Worm (Caenorhabditis elegans) whole organism, L1 larva: ENCODE results near the gene C16A3.6.

Source experiments
- aly-2 ChIP-seq: fragments of 150-350 bp; optimal IDR thresholded peaks from 2 replicates; lab custom pipeline; 2014; ENCODE audit warnings: missing biosample characterization, missing genetic modification characterization
- blmp-1 ChIP-seq: fragments of 150-350 bp; optimal IDR thresholded peaks from 2 replicates; lab custom pipeline; 2014; ENCODE audit warnings: missing biosample characterization, missing genetic modification characterization
- ceh-63 ChIP-seq: fragments of 200-800 bp; sonication (Bioruptor generic); optimal IDR thresholded peaks from 2 replicates; lab custom pipeline; 2018; ENCODE audit warnings: mild to moderate bottlenecking, missing genetic modification characterization, missing compliant biosample characterization
- ceh-90 ChIP-seq: sonication (generic microtip); optimal IDR thresholded peaks from 2 replicates; lab custom pipeline; 2016; ENCODE audit warnings: missing genetic modification characterization, missing compliant biosample characterization
- ces-1 ChIP-seq: fragments of 150-350 bp; optimal IDR thresholded peaks from 2 replicates; lab custom pipeline; 2014; ENCODE audit warnings: missing biosample characterization, missing genetic modification reagents, missing genetic modification characterization
- dpl-1 ChIP-seq, 3 experiments: fragments of 150-350 bp in 2 of 3; sonication (generic microtip) in 1 of 3; optimal IDR thresholded peaks; 2 replicates each; lab custom pipeline; 2014 to 2017; ENCODE audit warnings: missing biosample characterization in 3 of 3, missing genetic modification characterization in 3 of 3, missing genetic modification reagents in 3 of 3
- dsc-1 ChIP-seq: sonication (generic microtip); optimal IDR thresholded peaks from 2 replicates; lab custom pipeline; 2016; ENCODE audit warnings: mild to moderate bottlenecking, missing genetic modification characterization, missing compliant biosample characterization
- efl-1 ChIP-seq, 4 experiments: fragments of 150-350 bp; optimal IDR thresholded peaks in 3 of 4; peaks in 1 of 4; 1 replicate in 1 of 4; 2 replicates in 3 of 4; lab custom pipeline; 2014; ENCODE audit warnings: missing biosample characterization in 2 of 4, missing genetic modification characterization in 2 of 4, missing genetic modification reagents in 2 of 4
- egl-13 ChIP-seq: sonication (generic microtip); optimal IDR thresholded peaks from 2 replicates; lab custom pipeline; 2016; ENCODE audit warnings: missing genotype, missing genetic modification reagents, missing genetic modification characterization, missing compliant biosample characterization
- egl-27 ChIP-seq, 2 experiments: fragments of 150-350 bp in 1 of 2; sonication (generic microtip); optimal IDR thresholded peaks; 3 replicates each; lab custom pipeline; 2017 to 2018; ENCODE audit warnings: missing biosample characterization in 2 of 2, missing genetic modification characterization in 2 of 2, missing genetic modification reagents in 2 of 2
- ets-5 ChIP-seq: fragments of 200-800 bp; sonication (Bioruptor generic); IDR thresholded peaks from 2 replicates; pipeline ENCODE4 v1.3.6; 2022; ENCODE audit warnings: missing genetic modification characterization, missing compliant biosample characterization
- fkh-4 ChIP-seq: sonication (generic microtip); optimal IDR thresholded peaks from 2 replicates; lab custom pipeline; 2016; ENCODE audit warnings: missing compliant biosample characterization, missing genetic modification characterization, borderline replicate concordance
- fos-1 ChIP-seq: fragments of 150-350 bp; optimal IDR thresholded peaks from 2 replicates; lab custom pipeline; 2014; ENCODE audit warnings: missing biosample characterization, missing genetic modification characterization
- grh-1 ChIP-seq: fragments of 200-800 bp; sonication (Bioruptor generic); IDR thresholded peaks from 2 replicates; pipeline ENCODE4 v1.3.6; 2022; ENCODE audit warnings: missing genetic modification reagents, missing genetic modification characterization, missing compliant biosample characterization
- jun-1 ChIP-seq: fragments of 150-350 bp; optimal IDR thresholded peaks from 2 replicates; lab custom pipeline; 2014; ENCODE audit warnings: missing biosample characterization, missing genetic modification reagents, missing genetic modification characterization
- lin-14 ChIP-seq: fragments of 200-800 bp; sonication (Bioruptor generic); optimal IDR thresholded peaks from 2 replicates; lab custom pipeline; 2018; ENCODE audit warnings: mild to moderate bottlenecking, missing genetic modification characterization, moderate library complexity, missing compliant biosample characterization
- lin-15B ChIP-seq: fragments of 150-350 bp; sonication (generic microtip); optimal IDR thresholded peaks from 3 replicates; lab custom pipeline; 2014; ENCODE audit warnings: missing biosample characterization, missing genetic modification characterization
- lir-3 ChIP-seq: sonication (generic microtip); optimal IDR thresholded peaks from 2 replicates; lab custom pipeline; 2016; ENCODE audit warnings: mild to moderate bottlenecking, missing genetic modification characterization, moderate library complexity, missing compliant biosample characterization; ENCODE audit not compliant: poor library complexity
- lsy-2 ChIP-seq, 2 experiments: fragments of 150-350 bp; optimal IDR thresholded peaks; 2 replicates each; lab custom pipeline; 2014; ENCODE audit warnings: missing biosample characterization in 2 of 2, missing genetic modification characterization in 2 of 2
- mab-9 ChIP-seq: fragments of 200-800 bp; sonication (Bioruptor generic); IDR thresholded peaks from 2 replicates; pipeline ENCODE4 v1.3.6; 2022; ENCODE audit warnings: missing genetic modification reagents, missing genetic modification characterization, missing compliant biosample characterization
- mef-2 ChIP-seq: fragments of 150-350 bp; optimal IDR thresholded peaks from 2 replicates; lab custom pipeline; 2014; ENCODE audit warnings: missing biosample characterization, missing genetic modification characterization
- nhr-19 ChIP-seq: fragments of 200-800 bp; sonication (Bioruptor generic); conservative IDR thresholded peaks from 2 replicates; pipeline ENCODE4 v1.3.6; 2022; ENCODE audit warnings: missing genetic modification characterization, missing compliant biosample characterization
- nhr-237 ChIP-seq: fragments of 150-350 bp; optimal IDR thresholded peaks from 2 replicates; lab custom pipeline; 2014; ENCODE audit warnings: missing biosample characterization, missing genetic modification characterization
- nhr-71 ChIP-seq: sonication (generic microtip); optimal IDR thresholded peaks from 2 replicates; lab custom pipeline; 2016; ENCODE audit warnings: mild to moderate bottlenecking, missing genetic modification characterization, moderate library complexity, missing compliant biosample characterization
- nhr-76 ChIP-seq: sonication (generic microtip); optimal IDR thresholded peaks from 2 replicates; lab custom pipeline; 2017; ENCODE audit warnings: missing biosample characterization, missing genetic modification characterization
- nhr-77 ChIP-seq: fragments of 150-350 bp; optimal IDR thresholded peaks from 2 replicates; lab custom pipeline; 2014; ENCODE audit warnings: missing biosample characterization, missing genetic modification characterization
- nhr-84 ChIP-seq: sonication (generic microtip); optimal IDR thresholded peaks from 2 replicates; lab custom pipeline; 2017; ENCODE audit warnings: missing biosample characterization, missing genetic modification characterization
- nhr-85 ChIP-seq: sonication (generic microtip); peaks from one replicate; lab custom pipeline; 2016; ENCODE audit warnings: missing genetic modification characterization, inconsistent platforms, missing compliant biosample characterization
- pax-3 ChIP-seq: fragments of 200-800 bp; sonication (Bioruptor generic); optimal IDR thresholded peaks from 2 replicates; lab custom pipeline; 2018; ENCODE audit warnings: mild to moderate bottlenecking, missing genetic modification characterization, moderate library complexity, missing compliant biosample characterization
- pqm-1 ChIP-seq: sonication (generic microtip); optimal IDR thresholded peaks from 3 replicates; lab custom pipeline; 2017; ENCODE audit warnings: missing biosample characterization, missing genetic modification characterization
- rnt-1 ChIP-seq: sonication (generic microtip); optimal IDR thresholded peaks from 2 replicates; lab custom pipeline; 2016; ENCODE audit warnings: mild to moderate bottlenecking, missing genetic modification characterization, moderate library complexity, missing compliant biosample characterization
- snu-23 ChIP-seq: sonication (generic microtip); optimal IDR thresholded peaks from 2 replicates; lab custom pipeline; 2016; ENCODE audit warnings: missing genetic modification characterization, missing compliant biosample characterization
- sptf-1 ChIP-seq: fragments of 150-350 bp; optimal IDR thresholded peaks from 2 replicates; lab custom pipeline; 2014; ENCODE audit warnings: missing biosample characterization, missing genetic modification characterization
- sup-37 ChIP-seq: fragments of 200-800 bp; sonication (Bioruptor generic); optimal IDR thresholded peaks from 2 replicates; lab custom pipeline; 2018; ENCODE audit warnings: mild to moderate bottlenecking, missing genetic modification characterization, missing compliant biosample characterization
- swsn-7 ChIP-seq: sonication (generic microtip); optimal IDR thresholded peaks from 2 replicates; lab custom pipeline; 2016; ENCODE audit warnings: missing genetic modification characterization, missing compliant biosample characterization
- tlp-1 ChIP-seq: fragments of 150-350 bp; optimal IDR thresholded peaks from 2 replicates; lab custom pipeline; 2014; ENCODE audit warnings: missing biosample characterization, missing genetic modification characterization
- unc-130 ChIP-seq: fragments of 150-350 bp; optimal IDR thresholded peaks from 2 replicates; lab custom pipeline; 2017; ENCODE audit warnings: missing biosample characterization, missing genetic modification characterization, inconsistent platforms
- unc-86 ChIP-seq: sonication (generic microtip); optimal IDR thresholded peaks from 2 replicates; lab custom pipeline; 2016; ENCODE audit warnings: missing genetic modification characterization, missing compliant biosample characterization
- vab-15 ChIP-seq: sonication (generic microtip); optimal IDR thresholded peaks from 2 replicates; lab custom pipeline; 2017; ENCODE audit warnings: missing genotype, mild to moderate bottlenecking, missing genetic modification characterization, missing compliant biosample characterization
- zag-1 ChIP-seq: fragments of 150-350 bp; optimal IDR thresholded peaks from 2 replicates; lab custom pipeline; 2014; ENCODE audit warnings: missing biosample characterization, missing genetic modification characterization
- ztf-4 ChIP-seq: fragments of 150-350 bp; optimal IDR thresholded peaks from 2 replicates; lab custom pipeline; 2014; ENCODE audit warnings: missing biosample characterization, missing genetic modification characterization

Gene C16A3.6

DNA sequence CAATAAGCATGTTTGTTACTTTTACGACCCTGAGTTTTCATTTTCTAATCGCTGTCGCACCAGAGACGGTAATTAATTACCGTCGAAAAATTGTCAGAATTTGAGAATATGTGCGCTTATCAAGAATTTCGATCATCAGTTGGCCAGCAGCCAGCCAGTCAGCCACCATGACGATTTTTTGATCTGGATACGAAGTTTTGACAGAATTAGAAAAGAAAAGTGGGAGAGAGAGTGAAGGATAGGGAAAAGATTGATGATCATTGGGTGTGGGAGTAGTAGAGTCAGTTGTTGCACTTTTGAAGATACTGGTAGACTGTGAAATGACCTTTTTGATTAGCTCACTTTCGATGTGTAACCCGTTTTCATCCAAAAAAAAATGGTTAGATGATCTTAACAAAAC lies 14.6 kb upstream of the C16A3.6 start (continued):
- TF ChIP-seq ces-1 (GFP tag; lab: Kevin White, UChicago), result no peak

DNA sequence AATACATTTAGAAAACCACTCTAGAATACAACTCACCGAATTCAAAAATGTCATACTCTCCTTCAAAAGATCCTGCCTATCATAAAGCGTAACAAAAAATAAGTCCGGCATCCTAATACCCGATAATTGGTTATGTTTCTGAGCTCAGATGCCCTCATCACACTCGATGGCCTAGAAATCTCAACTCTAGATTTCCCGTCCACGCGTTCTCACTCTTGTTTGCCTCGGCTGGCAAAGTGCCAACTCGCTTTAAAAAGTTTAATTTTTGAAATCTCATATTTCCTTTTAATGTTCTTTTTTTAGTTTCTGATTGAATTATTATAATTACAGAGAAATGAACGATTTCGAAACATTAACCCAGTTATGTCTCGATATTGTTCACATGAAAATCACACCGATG lies 11.3 kb upstream of the C16A3.6 start, which contains the start of the genes C56G2.15 and thoc-2:
TSS of gene C56G2.15 (minus strand) at position 188 of the 400 bp plus-strand sequence.
TSS of gene thoc-2 (plus strand) at position 331 of the 400 bp plus-strand sequence.
- TF ChIP-seq tlp-1 (tag; lab: Kevin White, UChicago) (no peak), pqm-1 (no peak), lsy-2 (tag; optimal IDR thresholded peaks at IDR 0.05; lab: Kevin White, UChicago) (peak; percentile 18 to 37), nhr-85 (tag; lab: Kevin White, UChicago) (peak; percentile 64), lin-14 (peak; percentile 41), nhr-71 (tag; lab: Kevin White, UChicago) (peak; percentile 31), efl-1 (optimal IDR thresholded peaks at IDR 0.05; lab: Kevin White, UChicago) (peak in 1 of 2 experiments; percentile 0), efl-1 (GFP tag; optimal IDR thresholded peaks at IDR 0.05 in 1 of 2; lab: Kevin White, UChicago) (peak; percentile 3 to 80), blmp-1 (tag; lab: Kevin White, UChicago) (peak; percentile 18), snu-23 (peak; percentile 14), rnt-1 (tag; lab: Kevin White, UChicago) (peak; percentile 32)
- TF ChIP-seq, all 84 proteins: peak for 8

DNA sequence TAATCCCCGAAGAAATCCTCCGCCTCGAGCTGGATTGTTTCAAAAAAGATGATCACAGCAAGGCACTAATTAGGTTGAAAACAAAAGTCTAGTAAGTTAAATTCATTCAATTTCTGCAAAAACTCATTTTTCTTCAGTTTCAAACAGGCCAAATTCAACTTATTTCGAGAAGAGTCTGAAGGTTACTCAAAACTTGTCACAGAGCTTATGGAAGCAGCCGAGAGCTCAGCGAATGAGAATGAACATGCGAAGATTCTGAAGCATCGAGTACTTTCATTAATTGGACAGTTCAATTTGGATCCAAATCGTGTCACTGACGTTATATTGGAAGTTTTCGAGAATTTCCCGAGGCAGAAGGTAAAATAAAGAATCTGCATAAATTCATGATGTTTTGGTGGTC lies 10.5 kb upstream of the C16A3.6 start:
- TF ChIP-seq nhr-77 (tag; lab: Kevin White, UChicago), result no peak
- TF ChIP-seq vab-15 (tag; lab: Kevin White, UChicago), result no peak

DNA sequence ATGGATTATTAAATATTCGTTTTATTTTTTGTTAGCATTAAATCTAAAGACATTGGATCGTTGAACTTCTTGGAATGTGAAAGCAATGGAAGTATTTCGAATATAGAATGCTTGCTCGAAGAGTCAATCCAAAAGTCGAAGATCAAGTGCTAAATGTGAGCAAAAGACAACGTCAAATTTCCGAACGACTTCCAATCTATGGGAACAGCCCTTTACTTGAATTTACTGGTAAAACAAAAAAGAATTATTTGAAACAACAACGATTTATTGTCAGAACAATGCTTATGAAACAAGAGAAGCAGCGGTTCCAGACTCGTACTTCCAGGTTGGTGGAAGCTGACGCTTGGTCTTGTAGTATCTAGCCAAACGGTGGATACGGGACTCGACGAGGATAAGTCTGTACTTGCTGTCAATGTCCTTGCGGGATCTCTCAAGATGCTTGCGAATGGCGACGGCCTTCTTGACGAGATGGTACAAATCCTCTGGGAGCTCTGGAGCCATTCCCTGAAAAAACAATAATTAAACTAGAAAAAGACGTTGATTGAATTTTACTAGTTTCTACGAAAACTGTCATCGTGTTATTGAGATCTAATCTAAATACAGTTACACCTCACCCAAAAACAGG lies 5.0 kb upstream of the C16A3.6 start:
- TF ChIP-seq lsy-2 (tag; optimal IDR thresholded peaks at IDR 0.05; lab: Kevin White, UChicago) (peak in 1 of 2 experiments; percentile 71), nhr-77 (tag; lab: Kevin White, UChicago) (peak; percentile 0), lin-15B (tag; lab: Kevin White, UChicago) (no peak), nhr-84 (no peak), aly-2 (tag; lab: Kevin White, UChicago) (peak; percentile 42), ets-5 (GFP tag; lab: Robert Waterston, UW) (no peak), fos-1 (peak; percentile 8), sptf-1 (tag; lab: Kevin White, UChicago) (no peak), nhr-85 (tag; lab: Kevin White, UChicago) (peak; percentile 42), efl-1 (optimal IDR thresholded peaks at IDR 0.05; lab: Kevin White, UChicago) (no peak), efl-1 (GFP tag; optimal IDR thresholded peaks at IDR 0.05 in 1 of 2; lab: Kevin White, UChicago) (peak in 1 of 2 experiments; percentile 85)

DNA sequence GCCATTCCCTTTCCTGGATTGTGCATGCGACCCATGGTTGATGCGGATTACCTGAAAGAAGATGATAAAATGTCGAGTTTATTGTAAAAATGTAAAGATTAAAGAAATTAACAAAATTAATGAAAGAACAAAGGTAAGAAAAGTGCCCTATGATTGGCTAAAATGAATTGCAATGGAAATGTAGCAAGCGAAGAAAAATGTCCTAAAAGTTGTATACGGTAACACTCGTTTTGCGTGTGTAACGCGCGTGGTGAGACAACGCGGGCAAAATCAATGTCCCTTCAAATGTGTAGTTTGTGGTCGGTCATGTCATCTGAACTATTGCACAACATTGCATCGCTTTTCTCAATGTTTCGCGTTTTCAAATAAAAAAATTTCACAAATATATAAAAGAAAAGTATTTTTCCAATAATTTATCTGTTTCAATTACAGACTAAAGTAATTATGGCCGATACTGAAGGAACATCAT lies 4.0 kb upstream of the C16A3.6 start, which contains the start of the genes rps-13 and nfx-1:
TSS of gene rps-13 (minus strand) at position 51 of the 469 bp plus-strand sequence.
TSS of gene nfx-1 (plus strand) at position 433 of the 469 bp plus-strand sequence.
- TF ChIP-seq nhr-76 (tag; lab: Kevin White, UChicago), result no peak
- TF ChIP-seq unc-86 (tag; lab: Kevin White, UChicago), result peak; percentile 58
- TF ChIP-seq mab-9, result no peak
- TF ChIP-seq dpl-1 (GFP tag; optimal IDR thresholded peaks at IDR 0.05; lab: Kevin White, UChicago), result peak; percentile 70 to 82 (median 77)
- peak; percentile 87 for TF ChIP-seq nhr-71 (tag; lab: Kevin White, UChicago)
- no peak for TF ChIP-seq grh-1 (GFP tag; lab: Robert Waterston, UW)
- TF ChIP-seq snu-23, result peak; percentile 87
- TF ChIP-seq pax-3 (tag; lab: Kevin White, UChicago), result peak; percentile 50
- peak; percentile 83 to 90 for TF ChIP-seq efl-1 (optimal IDR thresholded peaks at IDR 0.05; lab: Kevin White, UChicago)
- peak; percentile 76 to 97 for TF ChIP-seq efl-1 (GFP tag; optimal IDR thresholded peaks at IDR 0.05 in 1 of 2; lab: Kevin White, UChicago)
- no peak for TF ChIP-seq zag-1 (tag; lab: Kevin White, UChicago)
- TF ChIP-seq nhr-237 (tag; lab: Kevin White, UChicago), result no peak
- TF ChIP-seq mef-2 (tag; lab: Kevin White, UChicago), result no peak
- peak; percentile 84 for TF ChIP-seq nhr-19 (GFP tag; lab: Robert Waterston, UW)
- TF ChIP-seq sup-37 (GFP tag; lab: Kevin White, UChicago), result no peak
- TF ChIP-seq jun-1 (tag; lab: Kevin White, UChicago), result peak; percentile 62
- TF ChIP-seq ceh-90, result peak; percentile 4
- TF ChIP-seq egl-13 (tag; lab: Kevin White, UChicago), result peak; percentile 33
- peak; percentile 61 for TF ChIP-seq dsc-1 (tag; lab: Kevin White, UChicago)
- TF ChIP-seq lir-3 (tag; lab: Kevin White, UChicago), result peak; percentile 65
- TF ChIP-seq swsn-7, result peak; percentile 70
- TF ChIP-seq ztf-4 (tag; lab: Kevin White, UChicago), result peak; percentile 74
- TF ChIP-seq nhr-77 (tag; lab: Kevin White, UChicago), result peak; percentile 56
- peak; percentile 86 for TF ChIP-seq rnt-1 (tag; lab: Kevin White, UChicago)
- no peak for TF ChIP-seq ces-1 (GFP tag; lab: Kevin White, UChicago)
- TF ChIP-seq egl-27 (tag; optimal IDR thresholded peaks at IDR 0.05; lab: Kevin White, UChicago), result no peak
- TF ChIP-seq ceh-63 (GFP tag; lab: Kevin White, UChicago), result no peak
- TF ChIP-seq unc-130 (tag; lab: Kevin White, UChicago), result peak; percentile 94
- no peak for TF ChIP-seq fkh-4 (tag; lab: Kevin White, UChicago)
